Worm (Caenorhabditis elegans): ENCODE measurements around the gene K08E3.2.

ce11 chrIII:13761022-13761421 is 12.5 kb upstream of the K08E3.2 start:
- TF ChIP-seq fkh-10 (GFP tag; optimal IDR thresholded peaks at IDR 0.05) (no peak), aly-2 (tag; optimal IDR thresholded peaks at IDR 0.05) (no peak), jun-1 (tag; optimal IDR thresholded peaks at IDR 0.05) (no peak), F16B12.6 (tag; optimal IDR thresholded peaks at IDR 0.05) (no peak), lin-35 (GFP tag; optimal IDR thresholded peaks at IDR 0.05) (no peak), lin-39 (tag; optimal IDR thresholded peaks at IDR 0.05) (no peak), lin-13 (GFP tag; optimal IDR thresholded peaks at IDR 0.05) (no peak), ama-1 (optimal IDR thresholded peaks at IDR 0.05) (no peak), nhr-11 (tag; optimal IDR thresholded peaks at IDR 0.05) (no peak)
